Worm (Caenorhabditis elegans) whole organism, mixed stage, embryonic: ENCODE results near the gene end-1.

Source experiments
- ham-2 ChIP-seq: fragments of 200-800 bp; sonication (Bioruptor generic); optimal IDR thresholded peaks from 2 replicates; lab custom pipeline; 2018; ENCODE audit warnings: mild to moderate bottlenecking, missing genetic modification characterization, missing compliant biosample characterization
- lin-13 ChIP-seq: fragments of 150-350 bp; optimal IDR thresholded peaks from 2 replicates; lab custom pipeline; 2014; ENCODE audit warnings: missing biosample characterization, missing genetic modification characterization
- nhr-12 ChIP-seq: fragments of 150-350 bp; optimal IDR thresholded peaks from 2 replicates; lab custom pipeline; 2014; ENCODE audit warnings: missing biosample characterization, missing genetic modification characterization
- nhr-76 ChIP-seq: sonication (generic microtip); optimal IDR thresholded peaks from 2 replicates; lab custom pipeline; 2017; ENCODE audit warnings: missing biosample characterization, missing genetic modification characterization
- unc-39 ChIP-seq: fragments of 150-350 bp; optimal IDR thresholded peaks from 2 replicates; lab custom pipeline; 2014; ENCODE audit warnings: missing biosample characterization, missing genetic modification characterization

- TF ChIP-seq unc-39 (no peak), nhr-12 (tag; lab: Kevin White, UChicago) (no peak), lin-13 (no peak), nhr-76 (tag; lab: Kevin White, UChicago) (no peak), ham-2 (GFP tag; lab: Kevin White, UChicago) (no peak)
Observed at ce11 chrV:13980807-13981206, 4.1 kb upstream of the end-1 start, which contains the start of gene eol-1.
